1 worm cellular context compared by ENCODE assay signal in the genomic region with DNA sequence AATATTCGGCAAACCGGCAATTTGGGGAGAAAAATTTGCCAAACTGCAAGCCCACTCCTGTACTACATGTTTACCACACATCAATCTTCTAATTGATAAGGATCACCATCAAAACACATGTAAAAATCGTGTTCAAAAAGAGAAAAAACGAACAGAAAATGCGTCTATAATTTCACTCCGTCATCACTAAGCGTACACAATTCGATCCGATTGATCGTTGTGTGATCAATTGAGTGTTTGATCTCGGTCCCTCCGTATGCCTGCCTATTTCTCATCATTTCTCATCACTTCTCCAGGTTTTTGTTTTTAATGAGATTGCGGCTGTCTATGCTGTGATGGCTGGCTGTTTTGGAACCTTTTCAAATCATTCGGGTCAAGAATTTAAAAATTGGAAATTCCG.
TF ChIP-seq lines count a peak whose summit lies in the region.

No protein-coding gene starts in this region.

TF ChIP-seq in whole organism, L1 larva, 84 proteins besides CTCF, POLR2A, EP300 and RAD21 (continued from another document):
- TF ChIP-seq nhr-19 (GFP tag; conservative IDR thresholded peaks at IDR 0.05; lab: Robert Waterston, UW), result peak; percentile 30; the same call in 1 of the 2 replicates
- TF ChIP-seq rnt-1 (tag; optimal IDR thresholded peaks at IDR 0.05; lab: Kevin White, UChicago), result peak; percentile 57
- TF ChIP-seq Y116A8C.19 (tag; optimal IDR thresholded peaks at IDR 0.05; lab: Kevin White, UChicago; ENCODE audit: borderline replicate concordance), result no peak
- no peak for TF ChIP-seq C16A3.4 (tag; optimal IDR thresholded peaks at IDR 0.05; lab: Kevin White, UChicago)
- peak; percentile 6 for TF ChIP-seq lin-14 (GFP tag; optimal IDR thresholded peaks at IDR 0.05; lab: Kevin White, UChicago)
- no peak for TF ChIP-seq jun-1 (tag; optimal IDR thresholded peaks at IDR 0.05; lab: Kevin White, UChicago)
- no peak for TF ChIP-seq egl-27 (tag; optimal IDR thresholded peaks at IDR 0.05; lab: Kevin White, UChicago)
TF ChIP-seq in whole organism, L1 larva: peak in this region for 13.
